Worm (Caenorhabditis elegans) whole organism, L1 larva: ENCODE measurements around the gene lfi-1.

Experiments used
- C34B4.2 ChIP-seq: sonication (generic microtip); optimal IDR thresholded peaks from 2 replicates; lab custom pipeline; 2017; ENCODE audit warnings: mild to moderate bottlenecking, missing genetic modification characterization, missing compliant biosample characterization
- alr-1 ChIP-seq: fragments of 200-800 bp; sonication (Bioruptor generic); optimal IDR thresholded peaks from 2 replicates; lab custom pipeline; 2018; ENCODE audit warnings: borderline replicate concordance, mild to moderate bottlenecking, missing genetic modification characterization, missing compliant biosample characterization
- aly-2 ChIP-seq: fragments of 150-350 bp; optimal IDR thresholded peaks from 2 replicates; lab custom pipeline; 2014; ENCODE audit warnings: missing biosample characterization, missing genetic modification characterization
- ama-1 ChIP-seq: fragments of 150-350 bp; optimal IDR thresholded peaks from 2 replicates; lab custom pipeline; 2014
- ceh-63 ChIP-seq: fragments of 200-800 bp; sonication (Bioruptor generic); optimal IDR thresholded peaks from 2 replicates; lab custom pipeline; 2018; ENCODE audit warnings: mild to moderate bottlenecking, missing genetic modification characterization, missing compliant biosample characterization
- ceh-8 ChIP-seq: fragments of 200-800 bp; sonication (Bioruptor generic); optimal IDR thresholded peaks from 2 replicates; lab custom pipeline; 2018; ENCODE audit warnings: mild to moderate bottlenecking, missing genetic modification characterization, moderate library complexity, missing compliant biosample characterization
- ceh-88 ChIP-seq: fragments of 200-800 bp; sonication (Bioruptor generic); IDR thresholded peaks from 2 replicates; pipeline ENCODE4 v1.3.6; 2022; ENCODE audit warnings: missing genetic modification characterization, missing compliant biosample characterization
- ceh-90 ChIP-seq: sonication (generic microtip); optimal IDR thresholded peaks from 2 replicates; lab custom pipeline; 2016; ENCODE audit warnings: missing genetic modification characterization, missing compliant biosample characterization
- ces-1 ChIP-seq: fragments of 150-350 bp; optimal IDR thresholded peaks from 2 replicates; lab custom pipeline; 2014; ENCODE audit warnings: missing biosample characterization, missing genetic modification reagents, missing genetic modification characterization
- dpl-1 ChIP-seq, 3 experiments: fragments of 150-350 bp in 2 of 3; sonication (generic microtip) in 1 of 3; optimal IDR thresholded peaks; 2 replicates each; lab custom pipeline; 2014 to 2017; ENCODE audit warnings: missing biosample characterization in 3 of 3, missing genetic modification characterization in 3 of 3, missing genetic modification reagents in 3 of 3
- efl-1 ChIP-seq, 4 experiments: fragments of 150-350 bp; optimal IDR thresholded peaks in 3 of 4; peaks in 1 of 4; 1 replicate in 1 of 4; 2 replicates in 3 of 4; lab custom pipeline; 2014; ENCODE audit warnings: missing biosample characterization in 2 of 4, missing genetic modification characterization in 2 of 4, missing genetic modification reagents in 2 of 4
- egl-13 ChIP-seq: sonication (generic microtip); optimal IDR thresholded peaks from 2 replicates; lab custom pipeline; 2016; ENCODE audit warnings: missing genotype, missing genetic modification reagents, missing genetic modification characterization, missing compliant biosample characterization
- elt-2 ChIP-seq: sonication (generic microtip); optimal IDR thresholded peaks from 2 replicates; lab custom pipeline; 2016; ENCODE audit warnings: missing genetic modification characterization, mild to moderate bottlenecking, inconsistent platforms, missing compliant biosample characterization, missing genetic modification reagents
- ets-5 ChIP-seq: fragments of 200-800 bp; sonication (Bioruptor generic); IDR thresholded peaks from 2 replicates; pipeline ENCODE4 v1.3.6; 2022; ENCODE audit warnings: missing genetic modification characterization, missing compliant biosample characterization
- fkh-10 ChIP-seq: sonication (generic microtip); optimal IDR thresholded peaks from 2 replicates; lab custom pipeline; 2017; ENCODE audit warnings: missing biosample characterization, missing genetic modification reagents, missing genetic modification characterization
- fkh-8 ChIP-seq: sonication (generic microtip); optimal IDR thresholded peaks from 2 replicates; lab custom pipeline; 2016; ENCODE audit warnings: mild to moderate bottlenecking, missing genetic modification characterization, missing compliant biosample characterization
- hpl-2 ChIP-seq: fragments of 150-350 bp; optimal IDR thresholded peaks from 2 replicates; lab custom pipeline; 2014; ENCODE audit warnings: missing biosample characterization, missing genetic modification reagents, missing genetic modification characterization
- irx-1 ChIP-seq: sonication (generic microtip); optimal IDR thresholded peaks from 2 replicates; lab custom pipeline; 2016; ENCODE audit warnings: missing genetic modification characterization, missing compliant biosample characterization
- isw-1 ChIP-seq: fragments of 200-800 bp; sonication (Bioruptor generic); IDR thresholded peaks from 2 replicates; pipeline ENCODE4 v1.3.6; 2022; ENCODE audit warnings: missing genetic modification characterization, missing compliant biosample characterization
- lin-13 ChIP-seq: fragments of 150-350 bp; optimal IDR thresholded peaks from 2 replicates; lab custom pipeline; 2014; ENCODE audit warnings: missing biosample characterization, missing genetic modification reagents, missing genetic modification characterization
- lin-14 ChIP-seq: fragments of 200-800 bp; sonication (Bioruptor generic); optimal IDR thresholded peaks from 2 replicates; lab custom pipeline; 2018; ENCODE audit warnings: mild to moderate bottlenecking, missing genetic modification characterization, moderate library complexity, missing compliant biosample characterization
- lin-39 ChIP-seq: fragments of 150-350 bp; optimal IDR thresholded peaks from 2 replicates; lab custom pipeline; 2014; ENCODE audit warnings: missing biosample characterization, missing genetic modification reagents, missing genetic modification characterization
- lsy-2 ChIP-seq, 2 experiments: fragments of 150-350 bp; optimal IDR thresholded peaks; 2 replicates each; lab custom pipeline; 2014; ENCODE audit warnings: missing biosample characterization in 2 of 2, missing genetic modification characterization in 2 of 2
- mab-9 ChIP-seq: fragments of 200-800 bp; sonication (Bioruptor generic); IDR thresholded peaks from 2 replicates; pipeline ENCODE4 v1.3.6; 2022; ENCODE audit warnings: missing genetic modification reagents, missing genetic modification characterization, missing compliant biosample characterization
- mdl-1 ChIP-seq, 2 experiments: fragments of 150-350 bp; optimal IDR thresholded peaks; 2 replicates each; lab custom pipeline; 2014 to 2017; ENCODE audit warnings: missing biosample characterization in 2 of 2, missing genetic modification characterization in 2 of 2, inconsistent platforms in 1 of 2
- nhr-19 ChIP-seq: fragments of 200-800 bp; sonication (Bioruptor generic); conservative IDR thresholded peaks from 2 replicates; pipeline ENCODE4 v1.3.6; 2022; ENCODE audit warnings: missing genetic modification characterization, missing compliant biosample characterization
- nhr-71 ChIP-seq: sonication (generic microtip); optimal IDR thresholded peaks from 2 replicates; lab custom pipeline; 2016; ENCODE audit warnings: mild to moderate bottlenecking, missing genetic modification characterization, moderate library complexity, missing compliant biosample characterization
- nhr-76 ChIP-seq: sonication (generic microtip); optimal IDR thresholded peaks from 2 replicates; lab custom pipeline; 2017; ENCODE audit warnings: missing biosample characterization, missing genetic modification characterization
- pqm-1 ChIP-seq: sonication (generic microtip); optimal IDR thresholded peaks from 3 replicates; lab custom pipeline; 2017; ENCODE audit warnings: missing biosample characterization, missing genetic modification characterization
- rnt-1 ChIP-seq: sonication (generic microtip); optimal IDR thresholded peaks from 2 replicates; lab custom pipeline; 2016; ENCODE audit warnings: mild to moderate bottlenecking, missing genetic modification characterization, moderate library complexity, missing compliant biosample characterization
- skn-1 ChIP-seq: fragments of 150-350 bp; optimal IDR thresholded peaks from 2 replicates; lab custom pipeline; 2014; ENCODE audit warnings: missing biosample characterization, missing genetic modification characterization
- snu-23 ChIP-seq: sonication (generic microtip); optimal IDR thresholded peaks from 2 replicates; lab custom pipeline; 2016; ENCODE audit warnings: missing genetic modification characterization, missing compliant biosample characterization
- sptf-1 ChIP-seq: fragments of 150-350 bp; optimal IDR thresholded peaks from 2 replicates; lab custom pipeline; 2014; ENCODE audit warnings: missing biosample characterization, missing genetic modification characterization
- sup-37 ChIP-seq: fragments of 200-800 bp; sonication (Bioruptor generic); optimal IDR thresholded peaks from 2 replicates; lab custom pipeline; 2018; ENCODE audit warnings: mild to moderate bottlenecking, missing genetic modification characterization, missing compliant biosample characterization
- swsn-7 ChIP-seq: sonication (generic microtip); optimal IDR thresholded peaks from 2 replicates; lab custom pipeline; 2016; ENCODE audit warnings: missing genetic modification characterization, missing compliant biosample characterization
- tbx-2 ChIP-seq: sonication (generic microtip); optimal IDR thresholded peaks from 2 replicates; lab custom pipeline; 2016; ENCODE audit warnings: missing genetic modification characterization, missing compliant biosample characterization
- unc-130 ChIP-seq: fragments of 150-350 bp; optimal IDR thresholded peaks from 2 replicates; lab custom pipeline; 2017; ENCODE audit warnings: missing biosample characterization, missing genetic modification characterization, inconsistent platforms
- unc-30 ChIP-seq: sonication (generic microtip); optimal IDR thresholded peaks from 2 replicates; lab custom pipeline; 2017; ENCODE audit warnings: missing biosample characterization, missing genetic modification characterization
- unc-62 ChIP-seq: fragments of 150-350 bp; optimal IDR thresholded peaks from 2 replicates; lab custom pipeline; 2014; ENCODE audit warnings: missing biosample characterization, missing genetic modification reagents, missing genetic modification characterization
- unc-86 ChIP-seq: sonication (generic microtip); optimal IDR thresholded peaks from 2 replicates; lab custom pipeline; 2016; ENCODE audit warnings: missing genetic modification characterization, missing compliant biosample characterization
- vab-15 ChIP-seq: sonication (generic microtip); optimal IDR thresholded peaks from 2 replicates; lab custom pipeline; 2017; ENCODE audit warnings: missing genotype, mild to moderate bottlenecking, missing genetic modification characterization, missing compliant biosample characterization
- xbp-1 ChIP-seq: sonication (generic microtip); optimal IDR thresholded peaks from 2 replicates; lab custom pipeline; 2016; ENCODE audit warnings: missing genetic modification characterization, missing compliant biosample characterization
- zip-4 ChIP-seq: fragments of 200-800 bp; sonication (Bioruptor generic); optimal IDR thresholded peaks from 2 replicates; lab custom pipeline; 2018; ENCODE audit warnings: mild to moderate bottlenecking, missing genetic modification characterization, moderate library complexity, missing compliant biosample characterization
- ztf-11 ChIP-seq, 2 experiments: sonication (generic microtip); optimal IDR thresholded peaks; 2 replicates each; lab custom pipeline; 2016 to 2017; ENCODE audit warnings: missing genetic modification characterization in 2 of 2, missing biosample characterization in 1 of 2, missing compliant biosample characterization in 1 of 2
- ztf-4 ChIP-seq: fragments of 150-350 bp; optimal IDR thresholded peaks from 2 replicates; lab custom pipeline; 2014; ENCODE audit warnings: missing biosample characterization, missing genetic modification characterization

The lfi-1 gene

DNA sequence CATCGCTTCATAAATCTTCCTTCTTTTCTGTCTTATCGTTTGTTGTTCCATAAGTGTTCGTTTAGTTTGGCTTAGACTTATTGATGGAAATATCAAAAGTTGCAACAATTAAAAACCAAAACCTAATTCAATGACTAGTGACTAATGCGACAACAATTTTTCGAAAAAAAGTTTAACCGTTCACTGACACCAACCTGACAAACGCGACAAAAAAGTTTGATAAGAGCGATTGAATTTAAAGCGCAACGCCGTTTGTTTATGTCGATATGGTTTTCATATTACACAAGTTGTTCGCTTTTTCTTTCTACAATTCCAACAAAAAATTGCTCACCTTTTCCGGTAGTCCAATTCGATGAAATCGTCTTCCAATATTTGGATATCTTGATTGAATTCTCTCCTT is 2.4 kb downstream of the lfi-1 start:
- TF ChIP-seq ztf-11 (tag; optimal IDR thresholded peaks at IDR 0.05; lab: Kevin White, UChicago) (no peak), pqm-1 (no peak), sup-37 (GFP tag; lab: Kevin White, UChicago) (no peak), ces-1 (GFP tag; lab: Kevin White, UChicago) (no peak), aly-2 (tag; lab: Kevin White, UChicago) (no peak), fkh-8 (no peak), unc-130 (tag; lab: Kevin White, UChicago) (no peak), elt-2 (tag; lab: Kevin White, UChicago) (no peak), sptf-1 (tag; lab: Kevin White, UChicago) (no peak), dpl-1 (GFP tag; optimal IDR thresholded peaks at IDR 0.05; lab: Kevin White, UChicago) (no peak), ztf-4 (tag; lab: Kevin White, UChicago) (no peak), hpl-2 (no peak), lin-39 (tag; lab: Kevin White, UChicago) (no peak), nhr-71 (no peak), ceh-90 (no peak), unc-62 (GFP tag; lab: Kevin White, UChicago) (no peak)

DNA sequence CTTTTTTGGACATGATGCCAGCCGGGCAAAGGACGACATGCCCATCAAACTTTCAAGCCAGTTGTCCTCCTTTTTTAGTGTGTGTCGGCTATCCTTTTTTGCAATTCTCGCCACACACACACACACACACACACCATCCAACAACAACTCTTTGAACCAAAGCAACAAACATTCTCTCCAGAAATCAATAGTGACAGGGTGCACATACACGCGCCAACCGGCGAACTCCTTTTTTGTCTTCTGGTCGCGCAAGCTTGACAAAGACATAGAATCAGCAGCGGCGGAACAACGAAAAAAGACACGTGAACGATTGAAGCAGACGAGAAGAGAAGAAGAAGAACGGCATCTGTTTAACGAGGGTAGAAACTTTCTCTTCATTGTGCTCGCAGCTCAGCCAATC is 4.4 kb downstream of the lfi-1 start:
- no peak for TF ChIP-seq rnt-1 (tag; lab: Kevin White, UChicago)
- TF ChIP-seq unc-86 = peak; percentile 6
- no peak for TF ChIP-seq efl-1 (optimal IDR thresholded peaks at IDR 0.05; lab: Kevin White, UChicago)
- TF ChIP-seq efl-1 (GFP tag; optimal IDR thresholded peaks at IDR 0.05 in 1 of 2; lab: Kevin White, UChicago) = peak in 1 of 2 experiments; percentile 23
- peak; percentile 55 for TF ChIP-seq lin-14

DNA sequence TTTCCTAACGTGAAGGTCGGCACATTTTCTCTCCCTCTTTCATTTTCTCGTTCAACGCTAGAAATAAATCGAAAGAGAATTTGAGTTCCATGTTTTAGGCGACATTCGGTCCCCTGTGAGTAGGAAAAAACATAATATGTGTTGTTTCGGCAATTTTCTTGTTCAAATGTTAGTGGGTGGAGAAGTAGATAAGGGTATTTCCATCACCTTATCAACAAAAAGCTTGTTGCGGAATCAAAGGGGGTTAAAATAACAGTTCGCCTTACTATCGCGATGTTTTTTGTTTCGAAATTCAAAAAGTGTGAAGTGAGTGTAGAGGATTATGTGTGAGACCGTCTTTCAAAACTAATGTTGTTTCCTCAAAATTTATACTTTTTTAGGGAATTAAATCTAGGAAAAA is 4.9 kb downstream of the lfi-1 start:
- TF ChIP-seq hpl-2 (no peak), ceh-8 (GFP tag; lab: Kevin White, UChicago) (no peak), aly-2 (tag; lab: Kevin White, UChicago) (no peak), ceh-63 (no peak), unc-62 (GFP tag; lab: Kevin White, UChicago) (no peak), ama-1 (no peak), C34B4.2 (tag; lab: Kevin White, UChicago) (no peak), mab-9 (no peak), lin-14 (no peak), ets-5 (GFP tag; lab: Robert Waterston, UW) (no peak), irx-1 (tag; lab: Kevin White, UChicago) (no peak), snu-23 (no peak), ceh-88 (GFP tag; lab: Robert Waterston, UW) (no peak), alr-1 (tag; lab: Kevin White, UChicago) (no peak), nhr-76 (tag; lab: Kevin White, UChicago) (no peak), lin-13 (GFP tag; lab: Kevin White, UChicago) (no peak)

DNA sequence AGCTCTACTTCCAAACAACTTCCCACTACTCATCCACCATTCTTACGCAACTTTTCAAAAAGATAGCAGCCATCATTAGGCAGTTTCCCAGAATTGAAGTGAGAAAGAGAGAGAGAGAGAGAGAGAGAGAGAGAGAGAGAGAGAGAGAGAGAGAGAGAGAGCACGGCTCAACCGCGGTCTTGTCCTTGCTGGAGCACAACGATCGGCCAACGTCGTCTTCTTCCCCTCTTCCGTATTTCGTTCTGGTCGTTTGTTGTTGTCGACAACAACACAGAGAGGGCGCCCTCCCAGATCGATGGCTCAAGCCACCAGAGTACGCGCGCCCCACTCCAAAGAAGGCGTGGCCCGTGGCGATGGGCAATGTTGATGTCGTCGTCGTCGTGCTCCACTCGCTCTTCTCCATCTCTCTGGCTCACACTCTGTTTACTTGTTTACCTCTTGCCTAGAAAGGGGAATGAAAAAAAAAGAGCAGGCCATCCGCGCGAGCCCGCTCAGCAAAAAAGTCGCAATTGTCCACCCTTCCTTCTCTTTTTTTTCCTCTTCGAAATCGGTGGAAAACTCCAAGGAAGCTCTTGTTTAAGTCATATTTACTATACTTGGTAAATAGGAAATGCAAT is 5.5 kb downstream of the lfi-1 start:
- TF ChIP-seq unc-86 (peak; percentile 79), lsy-2 (tag; optimal IDR thresholded peaks at IDR 0.05; lab: Kevin White, UChicago) (peak; percentile 8 to 33), ets-5 (GFP tag; lab: Robert Waterston, UW) (no peak), tbx-2 (tag; lab: Kevin White, UChicago) (peak; percentile 75), nhr-71 (peak; percentile 68), fkh-10 (GFP tag; lab: Kevin White, UChicago) (peak; percentile 34), lin-14 (peak; percentile 94), nhr-19 (GFP tag; lab: Robert Waterston, UW) (peak; percentile 61), snu-23 (peak; percentile 26), efl-1 (optimal IDR thresholded peaks at IDR 0.05; lab: Kevin White, UChicago) (peak in 1 of 2 experiments; percentile 10), efl-1 (GFP tag; optimal IDR thresholded peaks at IDR 0.05 in 1 of 2; lab: Kevin White, UChicago) (no peak), unc-30 (tag; lab: Kevin White, UChicago) (no peak), swsn-7 (peak; percentile 53), ces-1 (GFP tag; lab: Kevin White, UChicago) (no peak), unc-130 (tag; lab: Kevin White, UChicago) (no peak), ceh-63 (no peak), ztf-11 (tag; optimal IDR thresholded peaks at IDR 0.05; lab: Kevin White, UChicago) (peak in 1 of 2 experiments; percentile 28), isw-1 (GFP tag; lab: Robert Waterston, UW) (peak; percentile 25), xbp-1 (tag; lab: Kevin White, UChicago) (peak; percentile 29), zip-4 (peak; percentile 7), egl-13 (no peak), skn-1 (tag; lab: Kevin White, UChicago) (no peak), ztf-4 (tag; lab: Kevin White, UChicago) (peak; percentile 33), mdl-1 (tag; optimal IDR thresholded peaks at IDR 0.05; lab: Kevin White, UChicago) (no peak), mab-9 (peak; percentile 46; the same call in 1 of the 2 replicates), vab-15 (tag; lab: Kevin White, UChicago) (peak; percentile 28), lin-13 (GFP tag; lab: Kevin White, UChicago) (no peak)
